Fruit fly (Drosophila melanogaster): Measurements from ENCODE around the gene MFS3.
A peak's percentile ranks its signal among the peaks of the same experiment; 100 is the strongest.

Gene MFS3

dm6 chr2L:1123078-1123818, 19.8 kb upstream of the MFS3 start (continued):
- no peak for TF ChIP-seq hkb (optimal IDR thresholded peaks at IDR 0.05)
- no peak for TF ChIP-seq hkb (GFP tag; IDR thresholded peaks at IDR 0.05)
- TF ChIP-seq CG7556 (GFP tag; optimal IDR thresholded peaks at IDR 0.05): peak; percentile 34
- no peak for TF ChIP-seq Nf-YA (GFP tag; IDR thresholded peaks at IDR 0.05)
- peak; percentile 50 for TF ChIP-seq nau (GFP tag; optimal IDR thresholded peaks at IDR 0.05)
- no peak for TF ChIP-seq Sin3A (optimal IDR thresholded peaks at IDR 0.05)
- TF ChIP-seq Bgb (GFP tag; IDR thresholded peaks at IDR 0.05; ENCODE audit: partially characterized antibody): no peak
- TF ChIP-seq CG10209 (GFP tag; optimal IDR thresholded peaks at IDR 0.05): peak; percentile 55
- TF ChIP-seq HmgZ (tag; optimal IDR thresholded peaks at IDR 0.05): peak; percentile 23
- TF ChIP-seq CG10366 (GFP tag; IDR thresholded peaks at IDR 0.05): no peak
- peak; percentile 46 for TF ChIP-seq oc (tag; optimal IDR thresholded peaks at IDR 0.05)
- TF ChIP-seq Fer1 (GFP tag; optimal IDR thresholded peaks at IDR 0.05): no peak
- no peak for TF ChIP-seq CG7963 (GFP tag; IDR thresholded peaks at IDR 0.05; ENCODE audit: partially characterized antibody)
- TF ChIP-seq cato (GFP tag; optimal IDR thresholded peaks at IDR 0.05; ENCODE audit: borderline replicate concordance): no peak
- TF ChIP-seq org-1 (GFP tag; optimal IDR thresholded peaks at IDR 0.05): peak; percentile 55
- TF ChIP-seq CG9876 (GFP tag; optimal IDR thresholded peaks at IDR 0.05): no peak
- peak; percentile 47 for TF ChIP-seq tap (tag; optimal IDR thresholded peaks at IDR 0.05)
- TF ChIP-seq NC2β (GFP tag; optimal IDR thresholded peaks at IDR 0.05): no peak
- no peak for TF ChIP-seq so (GFP tag; IDR thresholded peaks at IDR 0.05)
- no peak for TF ChIP-seq CG16813 (GFP tag; IDR thresholded peaks at IDR 0.05; ENCODE audit: partially characterized antibody)
- TF ChIP-seq gsb (GFP tag; IDR thresholded peaks at IDR 0.05): no peak
- no peak for TF ChIP-seq klu (GFP tag; IDR thresholded peaks at IDR 0.05)
- no peak for TF ChIP-seq crol (GFP tag; IDR thresholded peaks at IDR 0.05)
- no peak for TF ChIP-seq prd (optimal IDR thresholded peaks at IDR 0.05)
- no peak for TF ChIP-seq prd (GFP tag; IDR thresholded peaks at IDR 0.05)
- TF ChIP-seq stc (GFP tag; IDR thresholded peaks at IDR 0.05): no peak
- TF ChIP-seq Kr (GFP tag; optimal IDR thresholded peaks at IDR 0.05): no peak
- TF ChIP-seq gfzf (GFP tag; optimal IDR thresholded peaks at IDR 0.05): no peak
- no peak for TF ChIP-seq Drgx (GFP tag; IDR thresholded peaks at IDR 0.05)
- TF ChIP-seq abd-A (tag; optimal IDR thresholded peaks at IDR 0.05): peak; percentile 22
- no peak for TF ChIP-seq pb (GFP tag; optimal IDR thresholded peaks at IDR 0.05)
- 0 out of 3 replicates have a peak, but pooled peaks have one; percentile 14 for TF ChIP-seq CG3726 (GFP tag; IDR thresholded peaks at IDR 0.05)
- TF ChIP-seq btn (GFP tag; optimal IDR thresholded peaks at IDR 0.05): no peak
- TF ChIP-seq toy (GFP tag; IDR thresholded peaks at IDR 0.05): no peak
- TF ChIP-seq Pdp1 (GFP tag; optimal IDR thresholded peaks at IDR 0.05): peak in 1 of 2 experiments; percentile 44
- no peak for TF ChIP-seq hth (optimal IDR thresholded peaks at IDR 0.05)
- no peak for TF ChIP-seq Lim3 (GFP tag; IDR thresholded peaks at IDR 0.05)
- peak; percentile 68 for TF ChIP-seq CG18262 (tag; optimal IDR thresholded peaks at IDR 0.05)
- TF ChIP-seq Atf3 (GFP tag; optimal IDR thresholded peaks at IDR 0.05): no peak
- peak; percentile 19 for TF ChIP-seq caup (GFP tag; optimal IDR thresholded peaks at IDR 0.05; ENCODE audit: severe bottlenecking)
- no peak for TF ChIP-seq HmgD (GFP tag; optimal IDR thresholded peaks at IDR 0.05)
- TF ChIP-seq CG13424 (tag; optimal IDR thresholded peaks at IDR 0.05): peak; percentile 34
- TF ChIP-seq CG11695 (GFP tag; IDR thresholded peaks at IDR 0.05): no peak
- no peak for TF ChIP-seq CG6765 (GFP tag; optimal IDR thresholded peaks at IDR 0.05)
- TF ChIP-seq CG9817 (tag; optimal IDR thresholded peaks at IDR 0.05): no peak
- no peak for TF ChIP-seq nom (GFP tag; optimal IDR thresholded peaks at IDR 0.05)
- TF ChIP-seq jing (GFP tag; optimal IDR thresholded peaks at IDR 0.05): no peak
- no peak for TF ChIP-seq sob (GFP tag; IDR thresholded peaks at IDR 0.05)
- TF ChIP-seq CG10654 (GFP tag; optimal IDR thresholded peaks at IDR 0.05): peak; percentile 3
- TF ChIP-seq Ravus (GFP tag; IDR thresholded peaks at IDR 0.05): no peak
- TF ChIP-seq CG1792 (GFP tag; optimal IDR thresholded peaks at IDR 0.05): no peak
